Worm (Caenorhabditis elegans) whole organism, young adult: ENCODE measurements around the gene pals-37.

Source experiments
- K11D2.4 ChIP-seq: fragments of 200-800 bp; sonication (Bioruptor generic); IDR thresholded peaks from 2 replicates; pipeline ENCODE4 v1.3.6; 2022; ENCODE audit warnings: missing genetic modification reagents, missing genetic modification characterization, missing compliant biosample characterization
- Y56A3A.18 ChIP-seq: fragments of 200-800 bp; sonication (Bioruptor generic); IDR thresholded peaks from 2 replicates; pipeline ENCODE4 v1.3.6; 2022; ENCODE audit warnings: missing genetic modification reagents, missing genetic modification characterization, missing compliant biosample characterization
- Y67H2A.10 ChIP-seq: fragments of 200-800 bp; sonication (Bioruptor generic); conservative IDR thresholded peaks from 2 replicates; pipeline ENCODE4 v1.3.6; 2022; ENCODE audit warnings: missing genetic modification reagents, missing genetic modification characterization, missing compliant biosample characterization
- athp-1 ChIP-seq: sonication (generic microtip); optimal IDR thresholded peaks from 2 replicates; lab custom pipeline; 2017; ENCODE audit warnings: mild to moderate bottlenecking, missing genetic modification characterization, missing compliant biosample characterization
- attf-6 ChIP-seq: fragments of 200-800 bp; sonication (Bioruptor generic); IDR thresholded peaks from 2 replicates; pipeline ENCODE4 v1.3.6; 2022; ENCODE audit warnings: missing genetic modification reagents, missing genetic modification characterization, missing compliant biosample characterization
- dox-1 ChIP-seq: fragments of 200-800 bp; sonication (Bioruptor generic); IDR thresholded peaks from 2 replicates; pipeline ENCODE4 v1.3.6; 2022; ENCODE audit warnings: missing genetic modification reagents, missing genetic modification characterization, missing compliant biosample characterization
- dpl-1 ChIP-seq: fragments of 150-350 bp; optimal IDR thresholded peaks from 2 replicates; lab custom pipeline; 2014; ENCODE audit warnings: missing biosample characterization, missing genetic modification reagents, missing genetic modification characterization
- efl-1 ChIP-seq: fragments of 150-350 bp; optimal IDR thresholded peaks from 2 replicates; lab custom pipeline; 2014; ENCODE audit warnings: missing biosample characterization, missing genetic modification reagents, missing genetic modification characterization
- let-607 ChIP-seq, 2 experiments: fragments of 200-800 bp in 1 of 2; sonication (Bioruptor generic) in 1 of 2; sonication (generic microtip) in 1 of 2; optimal IDR thresholded peaks; 2 replicates each; lab custom pipeline; 2016 to 2018; ENCODE audit warnings: mild to moderate bottlenecking in 2 of 2, missing compliant biosample characterization in 2 of 2, missing genetic modification characterization in 2 of 2, moderate library complexity in 2 of 2, missing genotype in 1 of 2
- madf-8 ChIP-seq: fragments of 200-800 bp; sonication (Bioruptor generic); conservative IDR thresholded peaks from 2 replicates; pipeline ENCODE4 v1.3.6; 2022; ENCODE audit warnings: missing genetic modification reagents, missing genetic modification characterization, missing compliant biosample characterization
- nfya-1 ChIP-seq: sonication (generic microtip); optimal IDR thresholded peaks from 2 replicates; lab custom pipeline; 2017; ENCODE audit warnings: antibody characterized with exemption, missing compliant biosample characterization, missing genetic modification characterization, borderline replicate concordance; ENCODE audit not compliant: insufficient read depth
- rec-8 ChIP-seq, 2 experiments: sonication (generic microtip); optimal IDR thresholded peaks; 2 replicates each; lab custom pipeline; 2016; ENCODE audit warnings: mild to moderate bottlenecking in 2 of 2, missing genetic modification characterization in 2 of 2, missing genetic modification reagents in 2 of 2, missing genotype in 2 of 2, missing biosample characterization in 1 of 2, missing compliant biosample characterization in 1 of 2, moderate library complexity in 1 of 2
- ztf-18 ChIP-seq: sonication (generic microtip); optimal IDR thresholded peaks from 2 replicates; lab custom pipeline; 2016; ENCODE audit warnings: missing genotype, mild to moderate bottlenecking, missing genetic modification characterization, missing compliant biosample characterization

- TF ChIP-seq rec-8 (tag; optimal IDR thresholded peaks at IDR 0.05; lab: Kevin White, UChicago) (no peak), dpl-1 (no peak), madf-8 (GFP tag; lab: Robert Waterston, UW) (no peak), attf-6 (GFP tag; lab: Robert Waterston, UW) (no peak), efl-1 (GFP tag; lab: Kevin White, UChicago) (no peak), athp-1 (tag; lab: Kevin White, UChicago) (no peak), Y56A3A.18 (GFP tag; lab: Robert Waterston, UW) (no peak), let-607 (tag; optimal IDR thresholded peaks at IDR 0.05; lab: Kevin White, UChicago) (no peak), nfya-1 (tag; lab: Kevin White, UChicago) (no peak), dox-1 (GFP tag; lab: Robert Waterston, UW) (no peak), Y67H2A.10 (GFP tag; lab: Robert Waterston, UW) (no peak), ztf-18 (tag; lab: Kevin White, UChicago) (no peak), K11D2.4 (no peak)
Measured at ce11 chrV:12402355-12402754, 39.0 kb downstream of the pals-37 start, which contains the start of gene K01D12.8.
